Worm (Caenorhabditis elegans) whole organism, L1 larva: ENCODE measurements around the gene spig-6.

Source experiments
- ama-1 ChIP-seq: fragments of 150-350 bp; optimal IDR thresholded peaks from 2 replicates; lab custom pipeline; 2014
- ceh-82 ChIP-seq, 3 experiments: fragments of 150-350 bp in 1 of 3; sonication (generic microtip) in 2 of 3; optimal IDR thresholded peaks; 2 replicates each; lab custom pipeline; 2014 to 2017; ENCODE audit warnings: missing biosample characterization in 3 of 3, missing genetic modification characterization in 3 of 3
- egl-27 ChIP-seq, 2 experiments: fragments of 150-350 bp in 1 of 2; sonication (generic microtip); optimal IDR thresholded peaks; 3 replicates each; lab custom pipeline; 2017 to 2018; ENCODE audit warnings: missing biosample characterization in 2 of 2, missing genetic modification characterization in 2 of 2, missing genetic modification reagents in 2 of 2
- elt-3 ChIP-seq, 6 experiments: fragments of 150-350 bp in 1 of 6; sonication (generic microtip); optimal IDR thresholded peaks; 2 replicates each; lab custom pipeline; 2017 to 2018; ENCODE audit warnings: missing biosample characterization in 6 of 6, missing genetic modification characterization in 6 of 6, inconsistent platforms in 1 of 6
- ets-5 ChIP-seq: fragments of 200-800 bp; sonication (Bioruptor generic); IDR thresholded peaks from 2 replicates; pipeline ENCODE4 v1.3.6; 2022; ENCODE audit warnings: missing genetic modification characterization, missing compliant biosample characterization
- grh-1 ChIP-seq: fragments of 200-800 bp; sonication (Bioruptor generic); IDR thresholded peaks from 2 replicates; pipeline ENCODE4 v1.3.6; 2022; ENCODE audit warnings: missing genetic modification reagents, missing genetic modification characterization, missing compliant biosample characterization
- hlh-4 ChIP-seq: sonication (generic microtip); optimal IDR thresholded peaks from 2 replicates; lab custom pipeline; 2016; ENCODE audit warnings: mild to moderate bottlenecking, missing genetic modification characterization, missing compliant biosample characterization
- lin-13 ChIP-seq: fragments of 150-350 bp; optimal IDR thresholded peaks from 2 replicates; lab custom pipeline; 2014; ENCODE audit warnings: missing biosample characterization, missing genetic modification reagents, missing genetic modification characterization
- mep-1 ChIP-seq: fragments of 150-350 bp; optimal IDR thresholded peaks from 2 replicates; lab custom pipeline; 2014; ENCODE audit warnings: missing biosample characterization, missing genetic modification characterization
- nhr-11 ChIP-seq: fragments of 150-350 bp; optimal IDR thresholded peaks from 2 replicates; lab custom pipeline; 2014; ENCODE audit warnings: missing biosample characterization, missing genetic modification characterization
- nhr-76 ChIP-seq: sonication (generic microtip); optimal IDR thresholded peaks from 2 replicates; lab custom pipeline; 2017; ENCODE audit warnings: missing biosample characterization, missing genetic modification characterization
- zag-1 ChIP-seq: fragments of 150-350 bp; optimal IDR thresholded peaks from 2 replicates; lab custom pipeline; 2014; ENCODE audit warnings: missing biosample characterization, missing genetic modification characterization
- ztf-11 ChIP-seq, 2 experiments: sonication (generic microtip); optimal IDR thresholded peaks; 2 replicates each; lab custom pipeline; 2016 to 2017; ENCODE audit warnings: missing genetic modification characterization in 2 of 2, missing biosample characterization in 1 of 2, missing compliant biosample characterization in 1 of 2
- ztf-4 ChIP-seq: fragments of 150-350 bp; optimal IDR thresholded peaks from 2 replicates; lab custom pipeline; 2014; ENCODE audit warnings: missing biosample characterization, missing genetic modification characterization

- no peak for TF ChIP-seq ztf-4 (tag; lab: Kevin White, UChicago)
- TF ChIP-seq ztf-11 (tag; optimal IDR thresholded peaks at IDR 0.05; lab: Kevin White, UChicago) = no peak
- TF ChIP-seq lin-13 (GFP tag; lab: Kevin White, UChicago) = no peak
- TF ChIP-seq hlh-4 (tag; lab: Kevin White, UChicago) = no peak
- TF ChIP-seq nhr-11 (tag; lab: Kevin White, UChicago) = no peak
- no peak for TF ChIP-seq zag-1 (tag; lab: Kevin White, UChicago)
- TF ChIP-seq ceh-82 (tag; optimal IDR thresholded peaks at IDR 0.05; lab: Kevin White, UChicago) = no peak
- TF ChIP-seq egl-27 (tag; optimal IDR thresholded peaks at IDR 0.05; lab: Kevin White, UChicago) = no peak
- TF ChIP-seq ets-5 (GFP tag; lab: Robert Waterston, UW) = no peak
- no peak for TF ChIP-seq nhr-76
- no peak for TF ChIP-seq grh-1 (GFP tag; lab: Robert Waterston, UW)
- TF ChIP-seq mep-1 (tag; lab: Kevin White, UChicago) = no peak
- no peak for TF ChIP-seq ama-1 (lab: Kevin White, UChicago)
- no peak for TF ChIP-seq elt-3 (tag; optimal IDR thresholded peaks at IDR 0.05; lab: Kevin White, UChicago)
These were observed 45.9 kb upstream of the spig-6 start, which contains the start of the genes F26D2.13 and F26D2.14 for ce11 chrV:16435510-16435909.
